Worm (Caenorhabditis elegans): ENCODE data around the gene srx-16.

DNA sequence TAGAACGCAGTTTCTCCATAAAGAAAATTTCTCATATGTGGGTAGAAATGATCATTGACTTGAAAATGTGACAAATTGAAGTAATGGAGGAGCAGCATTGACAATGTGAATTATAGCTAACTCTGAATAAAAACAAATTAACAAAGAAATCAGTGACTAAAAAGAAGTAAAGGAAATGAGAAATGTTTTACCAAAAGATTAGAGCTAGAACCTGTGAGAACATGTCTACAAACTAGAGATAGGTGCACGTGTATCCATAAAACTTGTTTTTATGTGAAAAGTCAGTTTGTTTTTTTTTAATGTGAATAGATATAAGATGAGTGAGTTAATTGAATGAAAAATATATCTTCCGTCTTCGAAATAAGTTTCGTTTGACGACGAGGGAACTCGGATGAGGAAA is 2.9 kb downstream of the srx-16 start, which contains the start of gene sre-12:
- TF ChIP-seq him-1 (tag; optimal IDR thresholded peaks at IDR 0.05), result no peak
- no peak for TF ChIP-seq dao-5 (tag; optimal IDR thresholded peaks at IDR 0.05)

All from whole organism, L4/young adult.